Worm (Caenorhabditis elegans) whole organism, L1 larva: ENCODE measurements around the gene mrpl-2.

ENCODE experiments used
- C16A3.4 ChIP-seq: fragments of 150-350 bp; optimal IDR thresholded peaks from 2 replicates; lab custom pipeline; 2014; ENCODE audit warnings: missing biosample characterization, missing genetic modification characterization
- C34B4.2 ChIP-seq: sonication (generic microtip); optimal IDR thresholded peaks from 2 replicates; lab custom pipeline; 2017; ENCODE audit warnings: mild to moderate bottlenecking, missing genetic modification characterization, missing compliant biosample characterization
- aha-1 ChIP-seq: fragments of 150-350 bp; optimal IDR thresholded peaks from 2 replicates; lab custom pipeline; 2014; ENCODE audit warnings: missing biosample characterization, missing genetic modification characterization
- aly-2 ChIP-seq: fragments of 150-350 bp; optimal IDR thresholded peaks from 2 replicates; lab custom pipeline; 2014; ENCODE audit warnings: missing biosample characterization, missing genetic modification characterization
- ama-1 ChIP-seq: fragments of 150-350 bp; optimal IDR thresholded peaks from 2 replicates; lab custom pipeline; 2014
- blmp-1 ChIP-seq: fragments of 150-350 bp; optimal IDR thresholded peaks from 2 replicates; lab custom pipeline; 2014; ENCODE audit warnings: missing biosample characterization, missing genetic modification characterization
- ceh-82 ChIP-seq, 3 experiments: fragments of 150-350 bp in 1 of 3; sonication (generic microtip) in 2 of 3; optimal IDR thresholded peaks; 2 replicates each; lab custom pipeline; 2014 to 2017; ENCODE audit warnings: missing biosample characterization in 3 of 3, missing genetic modification characterization in 3 of 3
- ceh-88 ChIP-seq: fragments of 200-800 bp; sonication (Bioruptor generic); IDR thresholded peaks from 2 replicates; pipeline ENCODE4 v1.3.6; 2022; ENCODE audit warnings: missing genetic modification characterization, missing compliant biosample characterization
- ces-1 ChIP-seq: fragments of 150-350 bp; optimal IDR thresholded peaks from 2 replicates; lab custom pipeline; 2014; ENCODE audit warnings: missing biosample characterization, missing genetic modification reagents, missing genetic modification characterization
- dpl-1 ChIP-seq, 3 experiments: fragments of 150-350 bp in 2 of 3; sonication (generic microtip) in 1 of 3; optimal IDR thresholded peaks; 2 replicates each; lab custom pipeline; 2014 to 2017; ENCODE audit warnings: missing biosample characterization in 3 of 3, missing genetic modification characterization in 3 of 3, missing genetic modification reagents in 3 of 3
- dsc-1 ChIP-seq: sonication (generic microtip); optimal IDR thresholded peaks from 2 replicates; lab custom pipeline; 2016; ENCODE audit warnings: mild to moderate bottlenecking, missing genetic modification characterization, missing compliant biosample characterization
- efl-1 ChIP-seq, 4 experiments: fragments of 150-350 bp; optimal IDR thresholded peaks in 3 of 4; peaks in 1 of 4; 1 replicate in 1 of 4; 2 replicates in 3 of 4; lab custom pipeline; 2014; ENCODE audit warnings: missing biosample characterization in 2 of 4, missing genetic modification characterization in 2 of 4, missing genetic modification reagents in 2 of 4
- efl-3 ChIP-seq: fragments of 200-800 bp; sonication (Bioruptor generic); optimal IDR thresholded peaks from 2 replicates; lab custom pipeline; 2018; ENCODE audit warnings: mild to moderate bottlenecking, missing genetic modification characterization, missing compliant biosample characterization
- elt-3 ChIP-seq, 6 experiments: fragments of 150-350 bp in 1 of 6; sonication (generic microtip); optimal IDR thresholded peaks; 2 replicates each; lab custom pipeline; 2017 to 2018; ENCODE audit warnings: missing biosample characterization in 6 of 6, missing genetic modification characterization in 6 of 6, inconsistent platforms in 1 of 6
- ets-5 ChIP-seq: fragments of 200-800 bp; sonication (Bioruptor generic); IDR thresholded peaks from 2 replicates; pipeline ENCODE4 v1.3.6; 2022; ENCODE audit warnings: missing genetic modification characterization, missing compliant biosample characterization
- fkh-10 ChIP-seq: sonication (generic microtip); optimal IDR thresholded peaks from 2 replicates; lab custom pipeline; 2017; ENCODE audit warnings: missing biosample characterization, missing genetic modification reagents, missing genetic modification characterization
- fos-1 ChIP-seq: fragments of 150-350 bp; optimal IDR thresholded peaks from 2 replicates; lab custom pipeline; 2014; ENCODE audit warnings: missing biosample characterization, missing genetic modification characterization
- grh-1 ChIP-seq: fragments of 200-800 bp; sonication (Bioruptor generic); IDR thresholded peaks from 2 replicates; pipeline ENCODE4 v1.3.6; 2022; ENCODE audit warnings: missing genetic modification reagents, missing genetic modification characterization, missing compliant biosample characterization
- jun-1 ChIP-seq: fragments of 150-350 bp; optimal IDR thresholded peaks from 2 replicates; lab custom pipeline; 2014; ENCODE audit warnings: missing biosample characterization, missing genetic modification reagents, missing genetic modification characterization
- lin-14 ChIP-seq: fragments of 200-800 bp; sonication (Bioruptor generic); optimal IDR thresholded peaks from 2 replicates; lab custom pipeline; 2018; ENCODE audit warnings: mild to moderate bottlenecking, missing genetic modification characterization, moderate library complexity, missing compliant biosample characterization
- lin-15B ChIP-seq: fragments of 150-350 bp; sonication (generic microtip); optimal IDR thresholded peaks from 3 replicates; lab custom pipeline; 2014; ENCODE audit warnings: missing biosample characterization, missing genetic modification characterization
- lin-35 ChIP-seq, 2 experiments: fragments of 150-350 bp; optimal IDR thresholded peaks; 2 replicates each; lab custom pipeline; 2014; ENCODE audit warnings: missing biosample characterization in 2 of 2, missing genetic modification characterization in 2 of 2, missing genetic modification reagents in 2 of 2
- lir-3 ChIP-seq: sonication (generic microtip); optimal IDR thresholded peaks from 2 replicates; lab custom pipeline; 2016; ENCODE audit warnings: mild to moderate bottlenecking, missing genetic modification characterization, moderate library complexity, missing compliant biosample characterization; ENCODE audit not compliant: poor library complexity
- lsy-2 ChIP-seq, 2 experiments: fragments of 150-350 bp; optimal IDR thresholded peaks; 2 replicates each; lab custom pipeline; 2014; ENCODE audit warnings: missing biosample characterization in 2 of 2, missing genetic modification characterization in 2 of 2
- mdl-1 ChIP-seq, 2 experiments: fragments of 150-350 bp; optimal IDR thresholded peaks; 2 replicates each; lab custom pipeline; 2014 to 2017; ENCODE audit warnings: missing biosample characterization in 2 of 2, missing genetic modification characterization in 2 of 2, inconsistent platforms in 1 of 2
- mep-1 ChIP-seq: fragments of 150-350 bp; optimal IDR thresholded peaks from 2 replicates; lab custom pipeline; 2014; ENCODE audit warnings: missing biosample characterization, missing genetic modification characterization
- nhr-12 ChIP-seq: sonication (generic microtip); optimal IDR thresholded peaks from 2 replicates; lab custom pipeline; 2017; ENCODE audit warnings: missing biosample characterization, missing genetic modification characterization
- nhr-19 ChIP-seq: fragments of 200-800 bp; sonication (Bioruptor generic); conservative IDR thresholded peaks from 2 replicates; pipeline ENCODE4 v1.3.6; 2022; ENCODE audit warnings: missing genetic modification characterization, missing compliant biosample characterization
- nhr-237 ChIP-seq: fragments of 150-350 bp; optimal IDR thresholded peaks from 2 replicates; lab custom pipeline; 2014; ENCODE audit warnings: missing biosample characterization, missing genetic modification characterization
- nhr-47 ChIP-seq: sonication (generic microtip); optimal IDR thresholded peaks from 2 replicates; lab custom pipeline; 2016; ENCODE audit warnings: mild to moderate bottlenecking, missing genetic modification characterization, moderate library complexity, missing compliant biosample characterization
- nhr-71 ChIP-seq: sonication (generic microtip); optimal IDR thresholded peaks from 2 replicates; lab custom pipeline; 2016; ENCODE audit warnings: mild to moderate bottlenecking, missing genetic modification characterization, moderate library complexity, missing compliant biosample characterization
- nhr-77 ChIP-seq: fragments of 150-350 bp; optimal IDR thresholded peaks from 2 replicates; lab custom pipeline; 2014; ENCODE audit warnings: missing biosample characterization, missing genetic modification characterization
- nhr-84 ChIP-seq: sonication (generic microtip); optimal IDR thresholded peaks from 2 replicates; lab custom pipeline; 2017; ENCODE audit warnings: missing biosample characterization, missing genetic modification characterization
- nhr-85 ChIP-seq: sonication (generic microtip); peaks from one replicate; lab custom pipeline; 2016; ENCODE audit warnings: missing genetic modification characterization, inconsistent platforms, missing compliant biosample characterization
- nhr-90 ChIP-seq: sonication (generic microtip); optimal IDR thresholded peaks from 2 replicates; lab custom pipeline; 2016; ENCODE audit warnings: mild to moderate bottlenecking, missing genetic modification characterization, missing compliant biosample characterization; ENCODE audit not compliant: poor library complexity
- pag-3 ChIP-seq: sonication (generic microtip); optimal IDR thresholded peaks from 2 replicates; lab custom pipeline; 2017; ENCODE audit warnings: missing genetic modification characterization, mild to moderate bottlenecking, missing compliant biosample characterization, antibody characterized with exemption, borderline replicate concordance; ENCODE audit not compliant: insufficient read depth
- rnt-1 ChIP-seq: sonication (generic microtip); optimal IDR thresholded peaks from 2 replicates; lab custom pipeline; 2016; ENCODE audit warnings: mild to moderate bottlenecking, missing genetic modification characterization, moderate library complexity, missing compliant biosample characterization
- snu-23 ChIP-seq: sonication (generic microtip); optimal IDR thresholded peaks from 2 replicates; lab custom pipeline; 2016; ENCODE audit warnings: missing genetic modification characterization, missing compliant biosample characterization
- sptf-1 ChIP-seq: fragments of 150-350 bp; optimal IDR thresholded peaks from 2 replicates; lab custom pipeline; 2014; ENCODE audit warnings: missing biosample characterization, missing genetic modification characterization
- tlp-1 ChIP-seq: fragments of 150-350 bp; optimal IDR thresholded peaks from 2 replicates; lab custom pipeline; 2014; ENCODE audit warnings: missing biosample characterization, missing genetic modification characterization
- unc-98 ChIP-seq: fragments of 200-800 bp; sonication (Bioruptor generic); IDR thresholded peaks from 2 replicates; pipeline ENCODE4 v1.3.6; 2022; ENCODE audit warnings: missing genetic modification characterization, missing compliant biosample characterization
- xbp-1 ChIP-seq: sonication (generic microtip); optimal IDR thresholded peaks from 2 replicates; lab custom pipeline; 2016; ENCODE audit warnings: missing genetic modification characterization, missing compliant biosample characterization

mrpl-2 gene

DNA sequence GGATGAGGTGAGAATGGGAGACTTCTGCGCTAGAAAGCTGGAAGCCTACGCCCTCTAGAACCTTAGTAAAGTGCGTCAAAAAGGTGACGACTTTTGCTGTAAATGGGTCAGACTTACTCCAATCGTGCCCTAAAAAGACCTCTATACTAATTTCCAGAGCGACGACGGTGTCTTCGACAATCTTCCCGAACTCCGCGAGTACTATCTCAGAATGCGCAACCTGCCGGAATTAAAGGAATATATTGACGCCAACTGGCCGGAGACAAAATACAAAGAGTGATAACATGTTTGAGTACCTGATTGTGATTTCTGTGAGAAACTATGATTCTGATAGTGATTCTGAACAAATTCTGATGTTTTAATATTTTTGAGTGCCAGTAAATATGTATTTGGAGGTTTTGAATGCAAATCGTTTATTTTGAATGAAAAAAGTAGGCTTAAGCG is 11.0 kb upstream of the mrpl-2 start:
- TF ChIP-seq fkh-10 (GFP tag; lab: Kevin White, UChicago) (no peak), elt-3 (tag; optimal IDR thresholded peaks at IDR 0.05; lab: Kevin White, UChicago) (peak in 2 of 6 experiments; percentile 28 to 31), aly-2 (peak; percentile 63), nhr-85 (tag; lab: Kevin White, UChicago) (peak; percentile 88), lin-15B (no peak), mdl-1 (tag; optimal IDR thresholded peaks at IDR 0.05; lab: Kevin White, UChicago) (no peak), nhr-90 (tag; lab: Kevin White, UChicago) (peak; percentile 36), nhr-47 (tag; lab: Kevin White, UChicago) (peak; percentile 33), nhr-19 (GFP tag; lab: Robert Waterston, UW) (peak; percentile 35; the same call in 1 of the 2 replicates), fos-1 (tag; lab: Kevin White, UChicago) (peak; percentile 13), jun-1 (tag; lab: Kevin White, UChicago) (no peak), nhr-71 (peak; percentile 69), nhr-84 (tag; lab: Kevin White, UChicago) (no peak), xbp-1 (peak; percentile 28), snu-23 (GFP tag; lab: Kevin White, UChicago) (peak; percentile 36), ama-1 (lab: Kevin White, UChicago) (peak; percentile 12), grh-1 (GFP tag; lab: Robert Waterston, UW) (peak; percentile 53; the same call in 1 of the 2 replicates), efl-1 (optimal IDR thresholded peaks at IDR 0.05; lab: Kevin White, UChicago) (peak; percentile 11 to 32), efl-1 (GFP tag; optimal IDR thresholded peaks at IDR 0.05 in 1 of 2; lab: Kevin White, UChicago) (no peak), C16A3.4 (tag; lab: Kevin White, UChicago) (peak; percentile 14), tlp-1 (no peak), lsy-2 (tag; optimal IDR thresholded peaks at IDR 0.05; lab: Kevin White, UChicago) (peak; percentile 23 to 31), rnt-1 (peak; percentile 5), efl-3 (GFP tag; lab: Kevin White, UChicago) (no peak)

- TF ChIP-seq aha-1 (tag; lab: Kevin White, UChicago) = no peak
- no peak for TF ChIP-seq efl-1 (optimal IDR thresholded peaks at IDR 0.05; lab: Kevin White, UChicago)
- peak in 1 of 2 experiments; percentile 83 for TF ChIP-seq efl-1 (GFP tag; optimal IDR thresholded peaks at IDR 0.05 in 1 of 2; lab: Kevin White, UChicago)
- TF ChIP-seq ceh-88 = no peak
- no peak for TF ChIP-seq nhr-47 (tag; lab: Kevin White, UChicago)
- no peak for TF ChIP-seq C34B4.2 (tag; lab: Kevin White, UChicago)
These were observed 10.3 kb upstream of the mrpl-2 start for ce11 chrIV:762486-763376.

ce11 chrIV:763377-764063 is 9.5 kb upstream of the mrpl-2 start, which contains the start of gene col-103:
Gene col-103 (minus strand): TSS chrIV:763678.
- TF ChIP-seq nhr-237 (tag; lab: Kevin White, UChicago) (no peak), snu-23 (GFP tag; lab: Kevin White, UChicago) (peak; percentile 77), lir-3 (no peak), blmp-1 (peak; percentile 84), ets-5 (GFP tag; lab: Robert Waterston, UW) (0 out of 2 replicates have a peak, but pooled peaks have one; percentile 27), mdl-1 (tag; optimal IDR thresholded peaks at IDR 0.05; lab: Kevin White, UChicago) (peak in 1 of 2 experiments; percentile 1), nhr-19 (GFP tag; lab: Robert Waterston, UW) (no peak), dpl-1 (GFP tag; optimal IDR thresholded peaks at IDR 0.05; lab: Kevin White, UChicago) (peak; percentile 24 to 47 (median 25)), rnt-1 (no peak), pag-3 (tag; lab: Kevin White, UChicago) (peak; percentile 67), dsc-1 (tag; lab: Kevin White, UChicago) (no peak), unc-98 (GFP tag; lab: Robert Waterston, UW) (no peak), mep-1 (peak; percentile 56), nhr-85 (tag; lab: Kevin White, UChicago) (peak; percentile 97), lin-35 (GFP tag; optimal IDR thresholded peaks at IDR 0.05; lab: Kevin White, UChicago) (peak; percentile 18 to 61), nhr-71 (peak; percentile 60), fos-1 (tag; lab: Kevin White, UChicago) (no peak), nhr-90 (tag; lab: Kevin White, UChicago) (peak; percentile 32), ama-1 (lab: Kevin White, UChicago) (peak; percentile 81), efl-1 (optimal IDR thresholded peaks at IDR 0.05; lab: Kevin White, UChicago) (peak; percentile 17 to 37), efl-1 (GFP tag; optimal IDR thresholded peaks at IDR 0.05 in 1 of 2; lab: Kevin White, UChicago) (peak; percentile 7 to 90), nhr-77 (peak; percentile 19), lin-14 (GFP tag; lab: Kevin White, UChicago) (peak; percentile 89), elt-3 (tag; optimal IDR thresholded peaks at IDR 0.05; lab: Kevin White, UChicago) (peak in 3 of 6 experiments; percentile 21 to 43 (median 24)), sptf-1 (tag; lab: Kevin White, UChicago) (no peak), ceh-82 (tag; optimal IDR thresholded peaks at IDR 0.05; lab: Kevin White, UChicago) (no peak), nhr-12 (no peak), ces-1 (GFP tag; lab: Kevin White, UChicago) (no peak)
